Worm (Caenorhabditis elegans): ENCODE results near the gene gba-4.

DNA sequence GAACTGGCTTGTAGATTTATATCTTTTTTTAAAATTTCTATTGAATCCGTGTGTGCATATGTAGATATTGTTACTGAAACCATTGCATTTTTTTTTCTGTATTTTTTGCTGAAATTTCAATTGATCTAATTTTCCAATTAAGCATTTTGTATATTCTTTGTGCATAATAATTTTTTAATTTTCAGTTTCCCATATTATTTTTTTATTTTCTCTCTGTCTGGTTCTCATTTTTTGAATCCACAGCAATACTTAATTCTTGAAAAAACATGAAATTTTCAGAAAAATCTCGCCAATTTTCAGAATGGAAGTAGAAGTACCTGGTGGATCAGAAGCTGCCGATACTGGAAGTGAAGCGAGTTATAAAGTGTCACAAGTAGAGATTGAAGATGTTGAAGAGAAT, 15.9 kb upstream of the gba-4 start, which contains the start of gene sand-1:
- no peak for TF ChIP-seq W03F9.2 (tag; optimal IDR thresholded peaks at IDR 0.05)
- TF ChIP-seq dao-5 (tag; optimal IDR thresholded peaks at IDR 0.05), result no peak
- no peak for TF ChIP-seq him-1 (tag; optimal IDR thresholded peaks at IDR 0.05)
